Fruit fly (Drosophila melanogaster) S2 (cell line): ENCODE results near the gene CG13124.

ENCODE experiments used
- CG8478 ChIP-seq: fragments of >200 bp; optimal IDR thresholded peaks from 2 replicates; lab custom pipeline; 2018
- CTCF ChIP-seq, 2 experiments: fragments of >200 bp; optimal IDR thresholded peaks; 2 replicates each; lab custom pipeline; 2018

- TF ChIP-seq CG8478 (lab: Kevin White, UChicago) (no peak), CTCF (optimal IDR thresholded peaks at IDR 0.05; lab: Kevin White, UChicago) (no peak)
These were observed 37.6 kb upstream of the CG13124 start for dm6 chr2L:9946051-9946450.
